Fruit fly (Drosophila melanogaster) Kc167 (cell line): ENCODE measurements around the gene CG4631.

Experiments
- Myc ChIP-seq: fragments of >200 bp; optimal IDR thresholded peaks from 2 replicates; lab custom pipeline; 2017; ENCODE audit warnings: missing external identifiers
- Sin3A ChIP-seq: fragments of >200 bp; optimal IDR thresholded peaks from 2 replicates; lab custom pipeline; 2018; ENCODE audit warnings: missing external identifiers
- h ChIP-seq: fragments of >200 bp; optimal IDR thresholded peaks from 3 replicates; lab custom pipeline; 2018; ENCODE audit warnings: missing external identifiers
- insv ChIP-seq: fragments of >200 bp; optimal IDR thresholded peaks from 3 replicates; lab custom pipeline; 2018; ENCODE audit warnings: missing external identifiers
- psq ChIP-seq: fragments of >200 bp; optimal IDR thresholded peaks from 2 replicates; lab custom pipeline; 2017; ENCODE audit warnings: missing external identifiers
- ttk ChIP-seq: sonication (Bioruptor generic); optimal IDR thresholded peaks from 2 replicates; lab custom pipeline; 2017; ENCODE audit warnings: missing external identifiers

DNA sequence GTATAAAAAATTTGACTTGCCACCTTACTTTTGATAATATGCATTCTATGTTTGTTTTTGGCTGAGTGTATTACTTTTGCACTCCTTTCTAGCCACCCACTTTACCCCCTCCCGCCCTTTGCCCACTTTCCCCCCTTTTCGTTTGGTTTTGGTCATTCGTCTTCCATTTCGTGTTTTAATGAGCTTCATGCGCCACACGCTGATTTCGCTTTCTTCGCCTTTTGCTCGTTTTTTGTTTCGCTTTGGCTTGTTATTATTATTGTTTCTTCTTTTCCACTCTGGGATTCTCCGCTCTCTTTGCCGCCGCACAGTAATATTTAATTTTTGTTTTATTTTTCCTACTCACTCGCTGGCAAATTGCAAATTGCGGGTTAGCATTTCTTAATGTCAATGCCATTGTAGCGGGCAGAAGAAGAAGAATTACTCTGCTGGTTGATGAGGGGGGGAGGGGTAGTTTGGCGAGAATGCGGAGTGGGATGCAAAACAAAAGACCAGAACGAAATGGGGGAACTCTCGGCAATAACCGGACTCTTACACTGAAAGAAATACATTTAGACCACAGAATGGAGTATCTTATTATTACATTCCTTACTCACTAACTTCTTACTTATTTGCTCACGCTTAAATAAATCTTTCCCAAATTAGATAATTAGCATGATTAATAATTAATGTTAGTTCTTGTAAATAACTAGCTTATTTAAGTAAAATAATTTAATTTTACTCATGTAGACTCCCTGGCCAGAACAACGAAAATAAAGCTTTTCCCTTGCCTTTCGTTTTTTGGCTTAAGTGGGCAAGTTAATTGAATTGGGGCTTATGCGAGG lies 38.5 kb downstream of the CG4631 start:
- TF ChIP-seq Myc (lab: Kevin White, UChicago) (no peak), h (lab: Kevin White, UChicago) (no peak), insv (lab: Kevin White, UChicago) (no peak), ttk (lab: Kevin White, UChicago) (no peak), psq (lab: Kevin White, UChicago) (no peak), Sin3A (lab: Kevin White, UChicago) (no peak)
